Worm (Caenorhabditis elegans) whole organism, young adult: ENCODE data around the gene mab-23.

ENCODE experiments used
- T26A5.8 ChIP-seq: sonication (generic microtip); optimal IDR thresholded peaks from 2 replicates; lab custom pipeline; 2016; ENCODE audit warnings: missing genetic modification characterization, missing compliant biosample characterization
- Y53G8AR.9 ChIP-seq: fragments of 200-800 bp; sonication (Bioruptor generic); conservative IDR thresholded peaks from 2 replicates; pipeline ENCODE4 v1.3.6; 2022; ENCODE audit warnings: missing genetic modification reagents, missing genetic modification characterization, missing compliant biosample characterization
- ama-1 ChIP-seq, 3 experiments: fragments of 150-350 bp in 1 of 3; sonication (generic microtip) in 2 of 3; optimal IDR thresholded peaks; 2 replicates each; lab custom pipeline; 2014 to 2018; ENCODE audit warnings: missing biosample characterization in 2 of 3, missing genetic modification characterization in 2 of 3, missing genetic modification reagents in 2 of 3
- ceh-79 ChIP-seq: sonication (generic microtip); optimal IDR thresholded peaks from 2 replicates; lab custom pipeline; 2017; ENCODE audit warnings: mild to moderate bottlenecking, missing genetic modification characterization, missing compliant biosample characterization
- die-1 ChIP-seq: sonication (generic microtip); optimal IDR thresholded peaks from 2 replicates; lab custom pipeline; 2016; ENCODE audit warnings: missing genotype, mild to moderate bottlenecking, missing genetic modification characterization, missing compliant biosample characterization
- dpl-1 ChIP-seq: fragments of 150-350 bp; optimal IDR thresholded peaks from 2 replicates; lab custom pipeline; 2014; ENCODE audit warnings: missing biosample characterization, missing genetic modification reagents, missing genetic modification characterization
- lin-35 ChIP-seq, 3 experiments: fragments of 150-350 bp in 2 of 3; sonication (generic microtip) in 1 of 3; optimal IDR thresholded peaks; 2 replicates each; lab custom pipeline; 2014 to 2018; ENCODE audit warnings: missing biosample characterization in 3 of 3, missing genetic modification characterization in 3 of 3, missing genetic modification reagents in 3 of 3
- nhr-120 ChIP-seq: fragments of 200-800 bp; sonication (Bioruptor generic); IDR thresholded peaks from 2 replicates; pipeline ENCODE4 v1.3.6; 2022; ENCODE audit warnings: missing genetic modification characterization, missing compliant biosample characterization
- nhr-179 ChIP-seq: sonication (generic microtip); optimal IDR thresholded peaks from 2 replicates; lab custom pipeline; 2016; ENCODE audit warnings: mild to moderate bottlenecking, missing genetic modification characterization, missing compliant biosample characterization
- unc-62 ChIP-seq: fragments of 150-350 bp; optimal IDR thresholded peaks from 2 replicates; lab custom pipeline; 2014; ENCODE audit warnings: missing biosample characterization, missing genetic modification reagents, missing genetic modification characterization

DNA sequence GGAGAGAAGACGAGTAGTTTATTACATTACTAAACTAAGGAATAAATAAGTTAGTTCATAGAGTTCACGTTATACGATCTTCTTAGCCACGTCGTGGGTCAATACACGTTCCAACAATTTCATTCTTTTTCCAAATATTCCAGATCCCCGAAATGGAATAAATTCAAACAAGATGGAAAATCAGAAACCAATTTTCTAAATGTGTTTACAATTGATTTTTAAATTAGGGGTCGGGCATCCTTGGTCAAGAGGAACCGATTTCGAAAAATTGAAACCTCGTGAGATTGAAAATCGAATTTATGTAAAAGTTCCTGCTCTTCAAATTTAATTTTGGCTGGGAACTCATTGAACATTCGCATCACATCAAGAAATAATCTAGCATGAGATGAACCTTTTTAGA, 51.9 kb downstream of the mab-23 start:
- TF ChIP-seq unc-62 (GFP tag; lab: Kevin White, UChicago) (no peak), T26A5.8 (tag; lab: Kevin White, UChicago) (no peak), nhr-179 (tag; lab: Kevin White, UChicago) (no peak), nhr-120 (GFP tag; lab: Robert Waterston, UW) (no peak), ama-1 (optimal IDR thresholded peaks at IDR 0.05; lab: Kevin White, UChicago) (no peak), ama-1 (GFP tag; optimal IDR thresholded peaks at IDR 0.05; lab: Kevin White, UChicago) (no peak), Y53G8AR.9 (GFP tag; lab: Robert Waterston, UW) (no peak), dpl-1 (no peak), lin-35 (GFP tag; optimal IDR thresholded peaks at IDR 0.05; lab: Kevin White, UChicago) (no peak), ceh-79 (no peak), die-1 (tag; lab: Kevin White, UChicago) (no peak)
